Fruit fly (Drosophila melanogaster) whole organism, pupa: ENCODE data around the gene mof.

Experiments
- CG10348 ChIP-seq: fragments of 200-800 bp; sonication (Bioruptor generic); IDR thresholded peaks from 2 replicates; pipeline ENCODE4 v1.3.6; 2022; ENCODE audit warnings: missing biosample characterization, missing genetic modification characterization
- CG17806 ChIP-seq: fragments of 200-800 bp; sonication (Bioruptor generic); optimal IDR thresholded peaks from 2 replicates; lab custom pipeline; 2018; ENCODE audit warnings: missing biosample characterization, mild to moderate bottlenecking, missing genetic modification characterization, moderate library complexity
- CG8301 ChIP-seq: fragments of 200-800 bp; sonication (Bioruptor generic); optimal IDR thresholded peaks from 2 replicates; lab custom pipeline; 2018; ENCODE audit warnings: missing biosample characterization, mild to moderate bottlenecking, missing genetic modification characterization

DNA sequence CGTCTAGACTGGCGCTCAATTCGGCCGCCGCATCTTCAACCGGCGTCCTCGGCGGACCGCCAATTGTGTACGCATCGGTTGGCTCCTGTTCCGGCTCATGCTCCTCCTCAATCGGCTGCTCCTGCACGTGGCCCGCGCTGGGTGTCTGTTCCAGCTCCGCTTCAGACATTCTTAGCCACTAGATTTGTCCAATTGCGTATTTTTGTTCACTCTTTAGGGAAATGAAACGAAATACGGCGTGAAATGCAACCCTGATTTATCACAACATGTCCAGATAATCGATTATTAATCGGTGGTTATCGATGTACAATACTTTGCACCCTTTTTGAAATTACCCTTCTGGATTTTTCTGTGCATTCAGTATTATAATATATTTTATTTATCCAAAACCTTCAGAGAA, at the start of gene mof:
- TF ChIP-seq CG10348 (GFP tag; lab: Robert Waterston, UW) (no peak), CG17806 (tag; lab: Kevin White, UChicago) (no peak), CG8301 (no peak)
